Fruit fly (Drosophila melanogaster) whole organism, embryonic: ENCODE measurements around the gene Gr61a.

ENCODE experiments used
- Atf3 ChIP-seq: fragments of 200-800 bp; sonication (Bioruptor generic); optimal IDR thresholded peaks from 3 replicates; lab custom pipeline; 2016; ENCODE audit warnings: missing biosample characterization, missing genetic modification characterization
- BtbVII ChIP-seq: fragments of 200-800 bp; sonication (Bioruptor generic); optimal IDR thresholded peaks from 3 replicates; lab custom pipeline; 2017; ENCODE audit warnings: missing biosample characterization, mild to moderate bottlenecking, missing genetic modification characterization
- CG1024 ChIP-seq: fragments of 200-800 bp; sonication (Bioruptor generic); IDR thresholded peaks from 2 replicates; pipeline ENCODE4 v1.3.6; 2022; ENCODE audit warnings: missing biosample characterization, missing genetic modification characterization
- CG10431 ChIP-seq: fragments of 200-800 bp; sonication (Bioruptor generic); optimal IDR thresholded peaks from 3 replicates; lab custom pipeline; 2018; ENCODE audit warnings: missing biosample characterization, mild to moderate bottlenecking, missing genetic modification characterization
- CG11085 ChIP-seq: fragments of 200-800 bp; sonication (Bioruptor generic); IDR thresholded peaks from 2 replicates; pipeline ENCODE4 v1.3.6; 2022; ENCODE audit warnings: missing biosample characterization, missing genetic modification characterization
- CG11696 ChIP-seq: fragments of 200-800 bp; sonication (Bioruptor generic); IDR thresholded peaks from 2 replicates; pipeline ENCODE4 v1.3.6; 2022; ENCODE audit warnings: missing biosample characterization, missing genetic modification characterization
- CG12299 ChIP-seq: fragments of 200-800 bp; sonication (Bioruptor generic); optimal IDR thresholded peaks from 2 replicates; lab custom pipeline; 2018; ENCODE audit warnings: missing biosample characterization, mild to moderate bottlenecking, missing genetic modification characterization
- CG16815 ChIP-seq: fragments of 200-800 bp; sonication (Bioruptor generic); optimal IDR thresholded peaks from 3 replicates; lab custom pipeline; 2017; ENCODE audit warnings: missing biosample characterization, mild to moderate bottlenecking, missing genetic modification characterization
- CG18262 ChIP-seq: fragments of 200-800 bp; optimal IDR thresholded peaks from 3 replicates; lab custom pipeline; 2019; ENCODE audit warnings: missing biosample characterization, mild to moderate bottlenecking, missing genetic modification characterization, moderate library complexity
- CG2116 ChIP-seq: fragments of 200-800 bp; sonication (Bioruptor generic); optimal IDR thresholded peaks from 3 replicates; lab custom pipeline; 2018; ENCODE audit warnings: missing biosample characterization, mild to moderate bottlenecking, missing genetic modification characterization
- CG2199 ChIP-seq: fragments of 200-800 bp; sonication (Bioruptor generic); IDR thresholded peaks from 3 replicates; pipeline ENCODE4 v1.3.6; 2022; ENCODE audit warnings: missing biosample characterization, missing genetic modification characterization
- CG2875 ChIP-seq: fragments of 200-800 bp; sonication (Bioruptor generic); optimal IDR thresholded peaks from 2 replicates; lab custom pipeline; 2017; ENCODE audit warnings: missing biosample characterization, mild to moderate bottlenecking, missing genetic modification characterization, missing genetic modification reagents
- CG30403 ChIP-seq: fragments of 200-800 bp; sonication (Bioruptor generic); optimal IDR thresholded peaks from 3 replicates; lab custom pipeline; 2016; ENCODE audit warnings: missing biosample characterization, missing genetic modification characterization
- CG6175 ChIP-seq: fragments of 200-800 bp; sonication (Bioruptor generic); IDR thresholded peaks from 3 replicates; pipeline ENCODE4 v1.3.6; 2022; ENCODE audit warnings: missing biosample characterization, missing genetic modification characterization
- CG6765 ChIP-seq: fragments of 200-800 bp; sonication (Bioruptor generic); optimal IDR thresholded peaks from 3 replicates; lab custom pipeline; 2017; ENCODE audit warnings: missing biosample characterization, mild to moderate bottlenecking, missing genetic modification characterization
- CG9932 ChIP-seq: fragments of 200-800 bp; sonication (Bioruptor generic); IDR thresholded peaks from 2 replicates; pipeline ENCODE4 v1.3.6; 2022; ENCODE audit warnings: missing biosample characterization, missing genetic modification characterization
- Deaf1 ChIP-seq: fragments of 200-800 bp; optimal IDR thresholded peaks from 3 replicates; lab custom pipeline; 2019; ENCODE audit warnings: missing biosample characterization, mild to moderate bottlenecking, missing genetic modification characterization, moderate library complexity
- Doc2 ChIP-seq: fragments of 200-800 bp; sonication (Bioruptor generic); IDR thresholded peaks from 2 replicates; pipeline ENCODE4 v1.3.6; 2022; ENCODE audit warnings: missing biosample characterization, missing genetic modification characterization
- Elba2 ChIP-seq: fragments of 200-800 bp; sonication (Bioruptor generic); optimal IDR thresholded peaks from 3 replicates; lab custom pipeline; 2016; ENCODE audit warnings: missing biosample characterization, missing genetic modification characterization
- Hand ChIP-seq: fragments of 200-800 bp; sonication (Bioruptor generic); optimal IDR thresholded peaks from 2 replicates; lab custom pipeline; 2017; ENCODE audit warnings: mild to moderate bottlenecking, missing biosample characterization, missing genetic modification reagents, missing genetic modification characterization
- HmgZ ChIP-seq: fragments of 200-800 bp; sonication (Bioruptor generic); optimal IDR thresholded peaks from 2 replicates; lab custom pipeline; 2018; ENCODE audit warnings: missing biosample characterization, mild to moderate bottlenecking, missing genetic modification characterization
- Myb ChIP-seq: fragments of 200-800 bp; sonication (Bioruptor generic); optimal IDR thresholded peaks from 2 replicates; lab custom pipeline; 2016; ENCODE audit warnings: missing biosample characterization, missing genetic modification characterization
- NC2α ChIP-seq: fragments of 200-800 bp; sonication (Bioruptor generic); optimal IDR thresholded peaks from 2 replicates; lab custom pipeline; 2016; ENCODE audit warnings: missing biosample characterization, missing genetic modification characterization
- Nf-YA ChIP-seq: fragments of 200-800 bp; sonication (Bioruptor generic); IDR thresholded peaks from 2 replicates; pipeline ENCODE4 v1.3.6; 2022; ENCODE audit warnings: missing biosample characterization, missing genetic modification characterization
- Oli ChIP-seq: fragments of 200-800 bp; sonication (Bioruptor generic); optimal IDR thresholded peaks from 2 replicates; lab custom pipeline; 2018; ENCODE audit warnings: missing biosample characterization, mild to moderate bottlenecking, missing genetic modification characterization, moderate library complexity
- Rx ChIP-seq: fragments of 200-800 bp; sonication (Bioruptor generic); IDR thresholded peaks from 2 replicates; pipeline ENCODE4 v1.3.6; 2022; ENCODE audit warnings: missing biosample characterization, missing genetic modification characterization
- Side ChIP-seq: fragments of 200-800 bp; sonication (Bioruptor generic); optimal IDR thresholded peaks from 2 replicates; lab custom pipeline; 2016; ENCODE audit warnings: missing biosample characterization, missing genetic modification characterization
- Stat92E ChIP-seq, 3 experiments: fragments of >200 bp in 2 of 3; fragments of 200-800 bp in 1 of 3; sonication (Bioruptor generic) in 1 of 3; optimal IDR thresholded peaks; 2 replicates each; lab custom pipeline; 2017 to 2019; ENCODE audit warnings: missing biosample characterization in 3 of 3, missing genetic modification characterization in 3 of 3, mild to moderate bottlenecking in 1 of 3, moderate library complexity in 1 of 3
- Vsx1 ChIP-seq: fragments of 200-800 bp; sonication (Bioruptor generic); optimal IDR thresholded peaks from 2 replicates; lab custom pipeline; 2017; ENCODE audit warnings: missing biosample characterization, mild to moderate bottlenecking, missing genetic modification characterization, missing genetic modification reagents
- aop ChIP-seq: fragments of 200-800 bp; sonication (Bioruptor generic); IDR thresholded peaks from 2 replicates; pipeline ENCODE4 v1.3.6; 2022; ENCODE audit warnings: missing biosample characterization, missing genetic modification characterization
- ato ChIP-seq: fragments of 200-800 bp; sonication (Bioruptor generic); IDR thresholded peaks from 2 replicates; pipeline ENCODE4 v1.3.6; 2022; ENCODE audit warnings: missing biosample characterization, missing genetic modification characterization; ENCODE audit not compliant: partially characterized antibody
- br ChIP-seq: fragments of >200 bp; optimal IDR thresholded peaks from 2 replicates; lab custom pipeline; 2017
- crp ChIP-seq, 2 experiments: fragments of 200-800 bp; sonication (Bioruptor generic); optimal IDR thresholded peaks; 2 replicates in 1 of 2; 3 replicates in 1 of 2; lab custom pipeline; 2017; ENCODE audit warnings: missing biosample characterization in 2 of 2, missing genetic modification characterization in 2 of 2, mild to moderate bottlenecking in 1 of 2, moderate library complexity in 1 of 2
- dpn ChIP-seq, 2 experiments: fragments of 200-800 bp; sonication (Bioruptor generic); optimal IDR thresholded peaks; 3 replicates each; lab custom pipeline; 2016; ENCODE audit warnings: missing biosample characterization in 2 of 2, missing genetic modification characterization in 2 of 2
- esg ChIP-seq: fragments of 200-800 bp; sonication (Bioruptor generic); conservative IDR thresholded peaks from 2 replicates; pipeline ENCODE4 v1.3.6; 2022; ENCODE audit warnings: missing biosample characterization, missing genetic modification characterization
- fu2 ChIP-seq: fragments of 200-800 bp; sonication (Bioruptor generic); optimal IDR thresholded peaks from 2 replicates; lab custom pipeline; 2016; ENCODE audit warnings: missing biosample characterization, missing genetic modification characterization
- hth ChIP-seq: fragments of >200 bp; optimal IDR thresholded peaks from 2 replicates; lab custom pipeline; 2017; ENCODE audit warnings: inconsistent platforms
- lov ChIP-seq, 2 experiments: fragments of 200-800 bp in 1 of 2; fragments of >200 bp in 1 of 2; sonication (Bioruptor generic) in 1 of 2; IDR thresholded peaks in 1 of 2; optimal IDR thresholded peaks in 1 of 2; 2 replicates in 1 of 2; 3 replicates in 1 of 2; pipeline versions ENCODE4 v1.3.6 to Lab custom; 2017 to 2022; ENCODE audit warnings: missing biosample characterization in 1 of 2, missing genetic modification characterization in 1 of 2
- nau ChIP-seq: fragments of 200-800 bp; sonication (Bioruptor generic); optimal IDR thresholded peaks from 3 replicates; lab custom pipeline; 2017; ENCODE audit warnings: missing biosample characterization, mild to moderate bottlenecking, missing genetic modification characterization, missing genetic modification reagents
- nom ChIP-seq: fragments of 200-800 bp; sonication (Bioruptor generic); optimal IDR thresholded peaks from 2 replicates; lab custom pipeline; 2017; ENCODE audit warnings: missing biosample characterization, missing genetic modification characterization, mild to moderate bottlenecking, moderate library complexity, missing genetic modification reagents
- repo ChIP-seq: fragments of 200-800 bp; sonication (Bioruptor generic); optimal IDR thresholded peaks from 2 replicates; lab custom pipeline; 2016; ENCODE audit warnings: missing biosample characterization, missing genetic modification characterization
- scrt ChIP-seq: fragments of 200-800 bp; sonication (Bioruptor generic); optimal IDR thresholded peaks from 2 replicates; lab custom pipeline; 2018; ENCODE audit warnings: missing biosample characterization, mild to moderate bottlenecking, missing genetic modification characterization, moderate library complexity
- sisA ChIP-seq: fragments of 200-800 bp; sonication (Bioruptor generic); IDR thresholded peaks from 2 replicates; pipeline ENCODE4 v1.3.6; 2022; ENCODE audit warnings: missing biosample characterization, missing genetic modification characterization
- slp2 ChIP-seq: fragments of 200-800 bp; sonication (Bioruptor generic); optimal IDR thresholded peaks from 2 replicates; lab custom pipeline; 2016; ENCODE audit warnings: missing biosample characterization, missing genetic modification characterization
- so ChIP-seq: fragments of 200-800 bp; sonication (Bioruptor generic); IDR thresholded peaks from 3 replicates; pipeline ENCODE4 v1.3.6; 2022; ENCODE audit warnings: missing biosample characterization, missing genetic modification characterization
- sqz ChIP-seq: fragments of 200-800 bp; sonication (Bioruptor generic); optimal IDR thresholded peaks from 3 replicates; lab custom pipeline; 2018; ENCODE audit warnings: missing biosample characterization, mild to moderate bottlenecking, missing genetic modification characterization
- tap ChIP-seq: fragments of 200-800 bp; optimal IDR thresholded peaks from 3 replicates; lab custom pipeline; 2019; ENCODE audit warnings: missing biosample characterization, mild to moderate bottlenecking, missing genetic modification characterization, moderate library complexity
- unc-4 ChIP-seq: fragments of 200-800 bp; sonication (Bioruptor generic); IDR thresholded peaks from 2 replicates; pipeline ENCODE4 v1.3.6; 2022; ENCODE audit warnings: missing biosample characterization, missing genetic modification characterization; ENCODE audit not compliant: partially characterized antibody
- unpg ChIP-seq: fragments of 200-800 bp; sonication (Bioruptor generic); optimal IDR thresholded peaks from 3 replicates; lab custom pipeline; 2018; ENCODE audit warnings: missing biosample characterization, mild to moderate bottlenecking, missing genetic modification characterization, moderate library complexity
- vvl ChIP-seq: fragments of 200-800 bp; sonication (Bioruptor generic); IDR thresholded peaks from 2 replicates; pipeline ENCODE4 v1.3.6; 2022; ENCODE audit warnings: missing biosample characterization, missing genetic modification characterization
- z ChIP-seq: fragments of 200-800 bp; sonication (Bioruptor generic); IDR thresholded peaks from 3 replicates; pipeline ENCODE4 v1.3.6; 2022; ENCODE audit warnings: missing biosample characterization, missing genetic modification characterization

Gr61a gene

DNA sequence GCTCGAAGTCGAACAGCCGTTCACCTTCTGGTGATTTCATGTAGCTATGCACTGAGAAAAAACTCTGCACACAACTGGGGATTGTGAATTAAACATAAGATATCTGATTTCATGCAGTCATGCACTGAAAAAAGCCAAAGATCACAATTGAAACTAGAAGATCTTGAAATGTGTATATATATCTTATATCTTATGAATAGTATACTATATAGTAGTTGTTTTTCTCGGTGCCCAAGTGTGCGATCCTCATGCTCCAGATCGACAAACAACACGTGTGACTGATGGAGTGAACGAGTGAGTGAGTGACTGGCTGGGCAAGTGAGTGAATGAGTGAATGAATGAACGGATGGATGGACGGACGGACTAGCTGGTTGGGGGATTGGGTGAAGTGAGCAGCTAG lies 19.3 kb upstream of the Gr61a start (continued):
- peak; percentile 22 for TF ChIP-seq repo (GFP tag; lab: Kevin White, UChicago)
- peak; percentile 41 for TF ChIP-seq CG6765 (GFP tag; lab: Kevin White, UChicago)
- no peak for TF ChIP-seq CG11085 (GFP tag; lab: Robert Waterston, UW)
- TF ChIP-seq sqz (GFP tag; lab: Kevin White, UChicago), result no peak
- TF ChIP-seq vvl (GFP tag; lab: Robert Waterston, UW), result peak; percentile 89
- no peak for TF ChIP-seq hth (lab: Kevin White, UChicago)
- peak; percentile 68; the same call in 1 of the 2 replicates for TF ChIP-seq Rx
- no peak for TF ChIP-seq Myb (GFP tag; lab: Kevin White, UChicago)
- peak; percentile 75 for TF ChIP-seq sisA (GFP tag; lab: Robert Waterston, UW)
- no peak for TF ChIP-seq slp2 (GFP tag; lab: Kevin White, UChicago)
- no peak for TF ChIP-seq CG2199
- no peak for TF ChIP-seq br (lab: Kevin White, UChicago)
- TF ChIP-seq CG30403 (GFP tag; lab: Kevin White, UChicago), result peak; percentile 64
- peak; percentile 76 for TF ChIP-seq nau
- TF ChIP-seq Stat92E (GFP tag; optimal IDR thresholded peaks at IDR 0.05; lab: Kevin White, UChicago), result no peak
- TF ChIP-seq CG10431 (GFP tag; lab: Kevin White, UChicago), result peak; percentile 44
- no peak for TF ChIP-seq fu2 (GFP tag; lab: Kevin White, UChicago)
- TF ChIP-seq tap (tag; lab: Kevin White, UChicago), result peak; percentile 82
- TF ChIP-seq Side (GFP tag; lab: Kevin White, UChicago), result no peak
- peak; percentile 68 for TF ChIP-seq CG1024 (GFP tag; lab: Robert Waterston, UW)
- TF ChIP-seq Elba2 (GFP tag; lab: Kevin White, UChicago), result no peak
- peak; percentile 74 for TF ChIP-seq Nf-YA (GFP tag; lab: Robert Waterston, UW)
- peak; percentile 57 for TF ChIP-seq Deaf1 (tag; lab: Kevin White, UChicago)
- TF ChIP-seq z (GFP tag; lab: Robert Waterston, UW), result peak; percentile 84
- no peak for TF ChIP-seq HmgZ (tag; lab: Kevin White, UChicago)
- no peak for TF ChIP-seq Doc2 (GFP tag; lab: Robert Waterston, UW)
- peak; percentile 82 for TF ChIP-seq unpg (GFP tag; lab: Kevin White, UChicago)
- peak; percentile 65 for TF ChIP-seq nom (GFP tag; lab: Kevin White, UChicago)
- TF ChIP-seq Hand (GFP tag; lab: Kevin White, UChicago), result no peak
- TF ChIP-seq scrt, result no peak
- no peak for TF ChIP-seq CG6175 (GFP tag; lab: Robert Waterston, UW)
- peak; percentile 68 for TF ChIP-seq CG11696 (GFP tag; lab: Robert Waterston, UW)
- peak; percentile 74 for TF ChIP-seq Oli (tag; lab: Kevin White, UChicago)
- TF ChIP-seq CG2116 (GFP tag; lab: Kevin White, UChicago), result peak; percentile 10
- no peak for TF ChIP-seq ato
- TF ChIP-seq CG2875 (GFP tag; lab: Kevin White, UChicago), result peak; percentile 76
- peak; percentile 72 for TF ChIP-seq aop (GFP tag; lab: Robert Waterston, UW)
- TF ChIP-seq BtbVII (GFP tag; lab: Kevin White, UChicago), result peak; percentile 68
- no peak for TF ChIP-seq unc-4 (GFP tag; lab: Robert Waterston, UW)
- peak; percentile 60 for TF ChIP-seq Vsx1
- no peak for TF ChIP-seq CG9932
- peak in 1 of 2 experiments; percentile 15 for TF ChIP-seq crp (GFP tag; optimal IDR thresholded peaks at IDR 0.05; lab: Kevin White, UChicago)
- peak; percentile 57 to 62 for TF ChIP-seq dpn (GFP tag; optimal IDR thresholded peaks at IDR 0.05; lab: Kevin White, UChicago)
- peak; percentile 15 for TF ChIP-seq CG16815 (GFP tag; lab: Kevin White, UChicago)
- TF ChIP-seq esg, result peak; percentile 72
- no peak for TF ChIP-seq NC2α (GFP tag; lab: Kevin White, UChicago)
- no peak for TF ChIP-seq Atf3 (GFP tag; lab: Kevin White, UChicago)
- TF ChIP-seq lov (optimal IDR thresholded peaks at IDR 0.05; lab: Kevin White, UChicago), result peak; percentile 62
- TF ChIP-seq lov (GFP tag; IDR thresholded peaks at IDR 0.05; lab: Robert Waterston, UW), result no peak
- no peak for TF ChIP-seq CG12299 (tag; lab: Kevin White, UChicago)
- TF ChIP-seq so, result peak; percentile 79
- TF ChIP-seq CG18262 (tag; lab: Kevin White, UChicago), result peak; percentile 86
